Worm (Caenorhabditis elegans) whole organism, L4/young adult: ENCODE data around the gene F44E5.5.

Source experiments
- W03F9.2 ChIP-seq: fragments of 150-350 bp; optimal IDR thresholded peaks from 2 replicates; lab custom pipeline; 2014; ENCODE audit warnings: missing biosample characterization, missing genetic modification characterization
- dao-5 ChIP-seq: sonication (generic microtip); optimal IDR thresholded peaks from 2 replicates; lab custom pipeline; 2016; ENCODE audit warnings: missing genotype, missing genetic modification characterization, moderate library complexity, missing compliant biosample characterization
- him-1 ChIP-seq: sonication (generic microtip); optimal IDR thresholded peaks from 2 replicates; lab custom pipeline; 2016; ENCODE audit warnings: missing genotype, missing genetic modification reagents, missing genetic modification characterization, missing compliant biosample characterization

Gene F44E5.5

DNA sequence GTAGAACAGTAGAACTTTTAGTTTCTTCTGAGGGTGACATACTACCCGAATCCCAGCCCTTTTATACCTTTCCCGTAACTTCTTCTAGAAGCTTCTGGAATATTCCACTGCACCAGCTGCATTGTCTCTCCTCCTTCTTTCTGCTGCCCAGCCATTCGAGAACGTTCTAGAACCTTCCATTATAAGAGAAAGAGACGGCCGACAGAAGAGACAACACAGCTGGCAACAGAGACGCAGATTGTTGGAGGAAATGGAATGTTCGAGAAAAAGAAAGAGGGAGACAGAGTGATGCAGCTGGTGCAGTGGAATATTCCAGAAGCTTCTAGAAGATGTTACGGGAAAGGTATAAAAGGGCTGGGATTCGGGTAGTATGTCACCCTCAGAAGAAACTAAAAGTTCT, at the start of gene F44E5.5, which contains the start of gene F44E5.4:
Gene F44E5.5, plus strand, starts transcription at position 386 of the 400 bp plus-strand sequence.
Gene F44E5.4, minus strand, starts transcription at position 35 of the 400 bp plus-strand sequence.
- TF ChIP-seq him-1 = peak; percentile 35

DNA sequence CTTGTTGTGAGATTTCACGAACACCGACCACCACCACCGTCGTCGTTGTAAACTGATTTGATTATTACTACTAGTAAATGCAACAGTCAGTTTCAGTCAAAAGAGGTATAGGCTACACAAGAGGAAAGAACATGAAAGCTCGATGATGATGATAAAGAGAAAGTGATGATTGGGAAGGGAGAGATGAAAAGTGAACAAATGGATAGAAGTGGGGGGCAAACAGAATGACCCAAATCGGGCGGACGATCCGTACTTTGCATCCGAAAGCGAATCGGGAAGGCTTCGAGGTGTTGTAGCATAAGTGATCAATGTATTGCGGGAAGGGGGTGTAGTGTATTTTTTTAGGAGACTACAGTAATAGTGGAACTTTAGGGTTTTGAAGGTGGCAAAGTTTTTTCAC, 48.7 kb upstream of the F44E5.5 start:
- TF ChIP-seq him-1 (no peak), dao-5 (tag; lab: Kevin White, UChicago) (no peak), W03F9.2 (tag; lab: Kevin White, UChicago) (no peak)

ce11 chrII:11713569-11713968, 45.9 kb upstream of the F44E5.5 start, which contains the start of gene F13D12.10:
F13D12.10 (plus strand) TSS chrII:11713799.
- no peak for TF ChIP-seq him-1
- no peak for TF ChIP-seq W03F9.2 (tag; lab: Kevin White, UChicago)
- no peak for TF ChIP-seq dao-5 (tag; lab: Kevin White, UChicago)

ce11 chrII:11714728-11715127, 44.7 kb upstream of the F44E5.5 start:
- TF ChIP-seq W03F9.2 (tag; lab: Kevin White, UChicago) (no peak), him-1 (no peak), dao-5 (tag; lab: Kevin White, UChicago) (no peak)

- TF ChIP-seq dao-5 (tag; lab: Kevin White, UChicago) (no peak), W03F9.2 (tag; lab: Kevin White, UChicago) (no peak), him-1 (no peak)
Observed at ce11 chrII:11719533-11719932, 39.9 kb upstream of the F44E5.5 start.

DNA sequence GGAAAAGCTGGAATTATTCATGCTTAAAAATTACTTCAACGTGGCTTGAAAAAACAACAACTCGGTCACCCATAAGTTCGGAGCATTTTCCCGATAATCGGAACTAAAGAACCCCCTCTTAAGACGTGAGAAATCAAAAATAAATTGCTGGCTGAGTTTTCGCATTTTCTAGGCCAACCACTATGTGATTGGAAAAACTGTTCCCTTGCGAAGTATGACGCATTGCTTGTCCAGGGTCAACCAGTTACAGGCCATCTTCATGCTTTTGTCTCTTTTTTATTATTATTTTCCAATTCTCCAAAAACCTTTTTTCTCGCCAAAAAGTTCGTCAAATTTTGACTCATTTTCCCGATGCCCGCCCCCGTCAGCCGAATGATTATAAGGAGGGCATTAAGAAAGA, 39.4 kb upstream of the F44E5.5 start, which contains the start of gene F13D12.3:
Gene F13D12.3, plus strand, starts transcription at position 301 of the 400 bp plus-strand sequence.
- TF ChIP-seq him-1 (no peak), W03F9.2 (tag; lab: Kevin White, UChicago) (no peak), dao-5 (tag; lab: Kevin White, UChicago) (no peak)

- TF ChIP-seq him-1 (no peak), W03F9.2 (tag; lab: Kevin White, UChicago) (no peak), dao-5 (tag; lab: Kevin White, UChicago) (no peak)
Observed at ce11 chrII:11720819-11721218, 38.6 kb upstream of the F44E5.5 start.

DNA sequence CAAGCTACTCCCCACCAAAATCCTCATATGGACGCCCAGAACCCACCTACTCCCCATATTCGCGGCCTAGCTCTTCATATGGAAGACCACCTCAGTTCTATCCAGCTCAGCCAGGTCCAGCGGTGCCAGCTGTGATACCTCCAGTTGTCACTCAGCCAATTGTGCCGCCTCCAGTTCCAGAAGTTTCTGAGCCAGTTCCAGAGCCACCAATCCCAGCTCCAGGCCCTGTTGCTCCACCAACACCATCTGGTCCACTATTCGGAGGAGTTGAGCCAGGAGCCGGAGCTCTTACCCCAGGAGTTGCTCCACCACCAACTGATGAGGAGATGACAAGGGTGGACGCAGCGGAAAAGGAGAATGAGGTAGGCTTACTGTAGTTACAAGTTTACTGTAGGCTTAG, 37.9 kb upstream of the F44E5.5 start:
- TF ChIP-seq dao-5 (tag; lab: Kevin White, UChicago) (no peak), him-1 (no peak)

ce11 chrII:11722164-11722563, 37.3 kb upstream of the F44E5.5 start:
- TF ChIP-seq W03F9.2 (tag; lab: Kevin White, UChicago) (no peak), him-1 (no peak), dao-5 (tag; lab: Kevin White, UChicago) (no peak)

DNA sequence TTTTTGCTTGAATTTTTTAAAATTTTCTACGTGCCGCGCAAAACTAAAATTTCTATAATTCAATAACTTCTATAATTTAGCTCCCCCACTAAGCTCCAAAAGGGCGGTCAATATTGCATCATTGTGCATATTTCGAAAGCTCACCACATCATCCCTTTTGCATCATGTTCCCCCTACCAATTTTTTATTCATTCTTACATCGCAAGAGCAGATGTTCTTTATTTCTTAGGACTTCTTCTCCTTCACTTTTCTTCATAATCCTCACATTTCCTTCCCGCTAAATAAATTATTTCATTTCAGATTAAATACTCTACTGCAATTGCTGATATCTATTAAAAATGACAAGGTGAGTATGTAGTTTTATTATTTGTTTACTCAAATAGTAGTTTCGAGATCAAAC, 35.6 kb upstream of the F44E5.5 start, which contains the start of gene ldh-1:
Gene ldh-1, plus strand, starts transcription at position 301 of the 400 bp plus-strand sequence.
- no peak for TF ChIP-seq him-1
- no peak for TF ChIP-seq W03F9.2 (tag; lab: Kevin White, UChicago)
- TF ChIP-seq dao-5 (tag; lab: Kevin White, UChicago) = no peak

DNA sequence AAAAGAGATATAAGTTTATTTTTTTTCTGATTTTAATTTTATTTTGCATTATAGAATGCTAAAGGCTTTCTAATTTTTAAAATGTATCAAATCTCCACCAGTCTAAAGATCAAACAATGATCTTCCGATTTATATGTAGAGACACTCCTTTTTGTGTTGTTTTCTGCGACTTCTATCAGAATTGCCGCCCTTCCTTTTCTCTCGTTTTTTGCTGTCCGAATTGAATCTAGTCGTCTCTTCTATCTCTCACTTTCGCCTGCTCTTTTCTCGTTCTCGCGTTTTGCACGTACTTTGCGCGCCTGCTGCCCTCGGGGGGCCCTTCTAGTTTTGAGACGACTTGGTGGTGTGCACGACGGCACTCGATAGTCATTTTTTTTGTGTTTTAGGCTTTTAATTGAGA, 35.1 kb upstream of the F44E5.5 start:
- TF ChIP-seq dao-5 (tag; lab: Kevin White, UChicago) (no peak), him-1 (no peak), W03F9.2 (tag; lab: Kevin White, UChicago) (no peak)

ce11 chrII:11725615-11726014, 33.8 kb upstream of the F44E5.5 start:
- no peak for TF ChIP-seq dao-5 (tag; lab: Kevin White, UChicago)
- no peak for TF ChIP-seq W03F9.2 (tag; lab: Kevin White, UChicago)
- TF ChIP-seq him-1 = no peak

- TF ChIP-seq dao-5 (tag; lab: Kevin White, UChicago) = no peak
- peak; percentile 38 for TF ChIP-seq W03F9.2 (tag; lab: Kevin White, UChicago)
Observed at ce11 chrII:11726470-11727106, 32.9 kb upstream of the F44E5.5 start, which contains the start of gene F13D12.5. F13D12.5 (plus strand) TSS chrII:11726814.

ce11 chrII:11727438-11727837, 32.0 kb upstream of the F44E5.5 start:
- no peak for TF ChIP-seq dao-5 (tag; lab: Kevin White, UChicago)
- no peak for TF ChIP-seq W03F9.2 (tag; lab: Kevin White, UChicago)
- no peak for TF ChIP-seq him-1

DNA sequence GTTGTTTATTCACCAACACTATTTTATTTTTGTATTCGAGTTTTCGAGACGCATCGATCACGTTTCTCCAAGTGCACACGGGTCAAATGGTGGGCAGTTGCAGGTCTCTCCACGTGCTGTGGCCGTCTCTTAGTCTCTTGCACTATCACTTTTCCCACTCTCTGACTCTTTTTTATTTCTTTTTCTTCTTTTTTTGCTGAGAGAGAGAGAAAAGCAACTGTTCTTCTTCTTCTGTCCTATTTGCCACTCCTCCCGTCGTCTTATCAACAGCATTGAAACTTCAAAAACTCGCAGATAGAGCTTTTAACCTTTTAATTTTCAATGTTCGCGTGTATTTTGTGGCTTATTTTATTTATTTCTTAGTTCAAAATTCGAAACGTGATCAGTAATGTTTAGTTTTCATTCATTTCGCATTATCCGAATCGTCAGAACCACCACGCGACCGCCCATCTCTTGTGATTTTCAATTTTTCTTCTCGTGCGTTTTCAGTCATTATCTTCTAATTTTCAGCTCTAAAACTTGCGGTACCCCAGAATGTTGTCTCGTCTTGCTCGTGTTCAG, 30.8 kb upstream of the F44E5.5 start, which contains the start of gene alh-8:
Gene alh-8, plus strand, starts transcription at position 511 of the 561 bp plus-strand sequence.
- TF ChIP-seq dao-5 (tag; lab: Kevin White, UChicago) (no peak), W03F9.2 (tag; lab: Kevin White, UChicago) (no peak), him-1 (no peak)
